Fruit fly (Drosophila melanogaster): Measurements from ENCODE around the gene CG31115.

CG31115 gene

DNA sequence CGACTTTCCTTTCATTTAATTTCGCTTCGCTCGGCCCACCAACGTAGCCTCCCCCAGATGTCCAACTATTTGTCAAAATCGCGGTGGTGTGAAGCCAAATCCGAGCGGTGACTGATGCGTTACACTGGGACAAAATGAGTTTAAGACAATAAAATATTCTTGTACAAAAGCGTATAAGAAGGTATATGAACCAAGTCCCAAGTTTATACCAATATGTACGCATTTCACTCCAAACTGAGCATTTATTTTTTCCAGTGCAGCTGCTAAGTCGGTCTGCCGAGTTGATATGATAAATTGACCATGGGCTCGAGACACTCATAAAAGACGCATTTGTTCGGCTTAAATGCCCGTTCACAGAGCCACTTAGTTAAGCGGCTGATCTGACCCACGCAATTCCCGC is 32.0 kb upstream of the CG31115 start (continued):
- no peak for TF ChIP-seq CG10274 (GFP tag; optimal IDR thresholded peaks at IDR 0.05)
- TF ChIP-seq vvl (GFP tag; IDR thresholded peaks at IDR 0.05), result peak; percentile 51
- TF ChIP-seq CG18764 (GFP tag; optimal IDR thresholded peaks at IDR 0.05), result peak; percentile 37
- TF ChIP-seq btn (GFP tag; optimal IDR thresholded peaks at IDR 0.05), result no peak
- no peak for TF ChIP-seq HLHmδ (GFP tag; optimal IDR thresholded peaks at IDR 0.05)
- no peak for TF ChIP-seq Neu2 (GFP tag; optimal IDR thresholded peaks at IDR 0.05; ENCODE audit: borderline replicate concordance)
- TF ChIP-seq Taf1 (GFP tag; IDR thresholded peaks at IDR 0.05), result no peak
- 0 out of 2 replicates have a peak, but pooled peaks have one; percentile 25 for TF ChIP-seq wor (GFP tag; IDR thresholded peaks at IDR 0.05)
- no peak for TF ChIP-seq CG6654 (GFP tag; optimal IDR thresholded peaks at IDR 0.05)
- peak; percentile 27 for TF ChIP-seq CHES-1-like (GFP tag; optimal IDR thresholded peaks at IDR 0.05)
- no peak for TF ChIP-seq gsb (GFP tag; IDR thresholded peaks at IDR 0.05)
- peak; percentile 30 for TF ChIP-seq CG1647 (GFP tag; optimal IDR thresholded peaks at IDR 0.05)
- peak; percentile 92 for TF ChIP-seq oc (tag; optimal IDR thresholded peaks at IDR 0.05)
- TF ChIP-seq CG32767 (GFP tag; IDR thresholded peaks at IDR 0.05), result no peak
- TF ChIP-seq CG32772 (GFP tag; IDR thresholded peaks at IDR 0.05), result peak; percentile 29; the same call in 1 of the 2 replicates
- TF ChIP-seq CG1602 (GFP tag; optimal IDR thresholded peaks at IDR 0.05), result peak; percentile 37
- no peak; the same call in 1 of the 2 replicates for TF ChIP-seq MBD-R2 (GFP tag; IDR thresholded peaks at IDR 0.05)
- no peak for TF ChIP-seq Stat92E (GFP tag; optimal IDR thresholded peaks at IDR 0.05)
- TF ChIP-seq D19A (tag; optimal IDR thresholded peaks at IDR 0.05), result no peak
- peak; percentile 20 to 70 for TF ChIP-seq Hr51 (GFP tag; optimal IDR thresholded peaks at IDR 0.05)
- TF ChIP-seq CG17912 (GFP tag; optimal IDR thresholded peaks at IDR 0.05), result no peak
- no peak for TF ChIP-seq CG8388 (GFP tag; optimal IDR thresholded peaks at IDR 0.05)
- no peak for TF ChIP-seq otp (GFP tag; IDR thresholded peaks at IDR 0.05)
- TF ChIP-seq CG17359 (tag; optimal IDR thresholded peaks at IDR 0.05), result peak; percentile 69
- peak; percentile 16; the same call in 1 of the 2 replicates for TF ChIP-seq E2f2 (GFP tag; IDR thresholded peaks at IDR 0.05)
- peak; percentile 47 for TF ChIP-seq CG10209 (GFP tag; optimal IDR thresholded peaks at IDR 0.05)
- no peak for TF ChIP-seq CG1529 (GFP tag; optimal IDR thresholded peaks at IDR 0.05)
- TF ChIP-seq CG10979 (tag; optimal IDR thresholded peaks at IDR 0.05), result peak; percentile 64
- peak; percentile 66 for TF ChIP-seq Six4 (GFP tag; optimal IDR thresholded peaks at IDR 0.05)
- no peak for TF ChIP-seq Hey (tag; optimal IDR thresholded peaks at IDR 0.05)
- TF ChIP-seq CG5953 (GFP tag; IDR thresholded peaks at IDR 0.05), result no peak
- no peak for TF ChIP-seq Doc3 (GFP tag; IDR thresholded peaks at IDR 0.05; ENCODE audit: partially characterized antibody)
- peak; percentile 42 for TF ChIP-seq CG7786 (GFP tag; optimal IDR thresholded peaks at IDR 0.05)
- TF ChIP-seq MESR4 (GFP tag; optimal IDR thresholded peaks at IDR 0.05), result no peak
- no peak for TF ChIP-seq ash1 (GFP tag; optimal IDR thresholded peaks at IDR 0.05)
- TF ChIP-seq CG31441 (GFP tag; IDR thresholded peaks at IDR 0.05), result 0 out of 2 replicates have a peak, but pooled peaks have one; percentile 35
- no peak for TF ChIP-seq Trl (optimal IDR thresholded peaks at IDR 0.05)
- peak; percentile 6 for TF ChIP-seq Trl (GFP tag; optimal IDR thresholded peaks at IDR 0.05)
- TF ChIP-seq Hmr (GFP tag; optimal IDR thresholded peaks at IDR 0.05), result no peak
- peak; percentile 29 for TF ChIP-seq HHEX (GFP tag; optimal IDR thresholded peaks at IDR 0.05)
- no peak for TF ChIP-seq CrebB (tag; optimal IDR thresholded peaks at IDR 0.05)
- TF ChIP-seq CG2199 (GFP tag; IDR thresholded peaks at IDR 0.05), result peak; percentile 20; the same call in 1 of the 3 replicates
- peak; percentile 45 for TF ChIP-seq repo (GFP tag; optimal IDR thresholded peaks at IDR 0.05)
- peak; percentile 55 for TF ChIP-seq Abd-B (GFP tag; optimal IDR thresholded peaks at IDR 0.05)
- no peak for TF ChIP-seq Dip3 (GFP tag; optimal IDR thresholded peaks at IDR 0.05)
- TF ChIP-seq CG7271 (tag; optimal IDR thresholded peaks at IDR 0.05), result no peak
- TF ChIP-seq Nf-YA (GFP tag; IDR thresholded peaks at IDR 0.05), result peak; percentile 39; the same call in 1 of the 2 replicates
- TF ChIP-seq Hr3 (GFP tag; optimal IDR thresholded peaks at IDR 0.05), result peak; percentile 39
- no peak for TF ChIP-seq inv (GFP tag; IDR thresholded peaks at IDR 0.05; ENCODE audit: partially characterized antibody)
- peak; percentile 30; the same call in 1 of the 2 replicates for TF ChIP-seq CG31224 (GFP tag; IDR thresholded peaks at IDR 0.05)
- TF ChIP-seq CG9437 (GFP tag; optimal IDR thresholded peaks at IDR 0.05), result peak; percentile 10
